Worm (Caenorhabditis elegans): ENCODE measurements around the gene inx-6.

inx-6 gene

DNA sequence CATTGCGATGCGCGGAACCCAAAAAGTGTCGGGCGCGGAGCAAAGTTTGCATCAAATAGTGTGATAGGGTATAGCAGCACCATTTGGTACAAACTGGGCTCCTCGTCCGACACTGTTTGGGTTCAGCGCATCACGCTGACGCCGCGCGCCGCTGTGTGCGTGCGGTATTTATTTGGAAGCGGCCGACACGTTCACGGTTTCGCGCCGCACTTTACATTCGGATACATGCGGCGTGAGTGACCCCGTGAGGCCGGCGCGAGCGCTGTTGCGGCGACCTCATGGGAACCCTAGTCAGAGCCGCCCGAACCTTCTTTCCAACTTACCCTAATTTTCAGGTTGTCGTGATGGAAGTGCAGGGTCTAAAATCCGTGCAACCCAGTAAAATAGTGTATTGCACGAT is 34.6 kb downstream of the inx-6 start:
- TF ChIP-seq rnt-1 (tag; optimal IDR thresholded peaks at IDR 0.05): no peak
- no peak for TF ChIP-seq fkh-10 (GFP tag; optimal IDR thresholded peaks at IDR 0.05)
- TF ChIP-seq ama-1 (optimal IDR thresholded peaks at IDR 0.05): no peak
- TF ChIP-seq ztf-4 (tag; optimal IDR thresholded peaks at IDR 0.05): no peak
- no peak for TF ChIP-seq nhr-76 (tag; optimal IDR thresholded peaks at IDR 0.05)
- TF ChIP-seq aha-1 (tag; optimal IDR thresholded peaks at IDR 0.05): no peak
- TF ChIP-seq ceh-88 (GFP tag; IDR thresholded peaks at IDR 0.05): no peak
- no peak for TF ChIP-seq nhr-237 (tag; optimal IDR thresholded peaks at IDR 0.05)
- no peak for TF ChIP-seq grh-1 (GFP tag; IDR thresholded peaks at IDR 0.05)
- no peak for TF ChIP-seq nhr-90 (tag; optimal IDR thresholded peaks at IDR 0.05; ENCODE audit: poor library complexity)
- TF ChIP-seq efl-3 (GFP tag; optimal IDR thresholded peaks at IDR 0.05): no peak
- no peak for TF ChIP-seq C16A3.4 (tag; optimal IDR thresholded peaks at IDR 0.05)

ce11 chrIV:12781804-12782449 is 35.5 kb downstream of the inx-6 start:
- TF ChIP-seq skn-1 (tag; optimal IDR thresholded peaks at IDR 0.05): no peak
- peak; percentile 51 for TF ChIP-seq snpc-4 (tag; optimal IDR thresholded peaks at IDR 0.05)

- no peak for TF ChIP-seq blmp-1 (tag; optimal IDR thresholded peaks at IDR 0.05)
- TF ChIP-seq nhr-19 (GFP tag; conservative IDR thresholded peaks at IDR 0.05): no peak
- no peak for TF ChIP-seq nhr-77 (tag; optimal IDR thresholded peaks at IDR 0.05)
- TF ChIP-seq grh-1 (GFP tag; IDR thresholded peaks at IDR 0.05): no peak
- TF ChIP-seq dsc-1 (tag; optimal IDR thresholded peaks at IDR 0.05): no peak
- no peak for TF ChIP-seq nhr-76 (tag; optimal IDR thresholded peaks at IDR 0.05)
- TF ChIP-seq tlp-1 (tag; optimal IDR thresholded peaks at IDR 0.05): no peak
- no peak for TF ChIP-seq nhr-11 (tag; optimal IDR thresholded peaks at IDR 0.05)
- TF ChIP-seq nhr-237 (tag; optimal IDR thresholded peaks at IDR 0.05): no peak
- no peak for TF ChIP-seq ceh-63 (GFP tag; optimal IDR thresholded peaks at IDR 0.05)
- no peak for TF ChIP-seq nhr-90 (tag; optimal IDR thresholded peaks at IDR 0.05; ENCODE audit: poor library complexity)
Measured at ce11 chrIV:12783165-12783564, 36.8 kb downstream of the inx-6 start.

DNA sequence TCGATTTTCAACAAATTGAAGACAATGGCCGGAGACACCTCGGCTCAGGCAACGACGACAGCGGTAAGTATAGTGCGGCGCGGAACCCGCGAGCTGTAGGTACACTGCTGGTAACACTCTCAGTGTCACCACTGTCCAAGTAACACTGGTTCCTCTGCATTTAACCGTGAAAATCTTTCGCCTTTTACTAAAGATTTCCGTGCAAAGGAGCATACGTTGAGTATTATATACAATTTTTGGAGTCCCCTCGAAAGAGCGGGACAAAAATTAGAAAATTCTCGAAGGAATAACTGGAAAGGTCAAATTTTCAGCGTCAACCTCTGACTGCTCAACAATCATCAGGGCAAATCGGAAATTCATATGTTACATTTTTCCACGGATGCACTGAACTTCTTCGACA is 39.6 kb downstream of the inx-6 start:
- TF ChIP-seq snpc-4 (tag; optimal IDR thresholded peaks at IDR 0.05) (peak; percentile 71), ceh-63 (GFP tag; optimal IDR thresholded peaks at IDR 0.05) (no peak), lin-15B (tag; optimal IDR thresholded peaks at IDR 0.05) (no peak), fkh-4 (tag; optimal IDR thresholded peaks at IDR 0.05; ENCODE audit: borderline replicate concordance) (no peak), isw-1 (GFP tag; IDR thresholded peaks at IDR 0.05) (no peak)

DNA sequence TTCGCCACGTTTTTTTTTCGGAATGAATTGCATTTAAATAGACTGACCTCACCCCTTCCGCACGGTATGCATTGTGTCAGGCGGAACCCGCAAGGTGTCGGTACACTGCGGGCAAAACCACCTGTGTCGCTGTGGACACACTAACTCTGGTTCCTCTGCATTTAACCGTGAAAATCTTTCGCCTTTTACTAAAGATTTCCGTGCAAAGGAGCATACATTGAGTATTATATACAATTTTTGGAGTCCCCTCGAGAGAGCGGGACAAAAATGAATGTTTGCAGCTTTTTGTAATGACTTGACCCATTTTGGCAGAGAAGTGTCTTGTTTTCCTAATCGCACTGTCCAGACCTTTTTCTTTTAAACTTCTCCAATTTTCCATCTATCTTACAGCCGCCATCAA is 40.6 kb downstream of the inx-6 start:
- TF ChIP-seq nhr-19 (GFP tag; conservative IDR thresholded peaks at IDR 0.05) (peak; percentile 29; the same call in 1 of the 2 replicates), snpc-4 (tag; optimal IDR thresholded peaks at IDR 0.05) (peak; percentile 77), elt-2 (tag; optimal IDR thresholded peaks at IDR 0.05) (peak; percentile 10), nhr-47 (tag; optimal IDR thresholded peaks at IDR 0.05) (peak; percentile 33), efl-1 (optimal IDR thresholded peaks at IDR 0.05) (peak in 1 of 2 experiments; percentile 1), efl-1 (GFP tag; optimal IDR thresholded peaks at IDR 0.05 in 1 of 2) (peak in 1 of 2 experiments; percentile 32), nhr-71 (tag; optimal IDR thresholded peaks at IDR 0.05) (peak; percentile 21), snu-23 (GFP tag; optimal IDR thresholded peaks at IDR 0.05) (peak; percentile 0), nhr-90 (tag; optimal IDR thresholded peaks at IDR 0.05; ENCODE audit: poor library complexity) (peak; percentile 45), nhr-85 (tag) (peak; percentile 50)

- TF ChIP-seq dsc-1 (tag; optimal IDR thresholded peaks at IDR 0.05): no peak
- no peak for TF ChIP-seq unc-86 (tag; optimal IDR thresholded peaks at IDR 0.05)
- no peak for TF ChIP-seq aha-1 (tag; optimal IDR thresholded peaks at IDR 0.05)
- no peak for TF ChIP-seq efl-1 (optimal IDR thresholded peaks at IDR 0.05)
- peak in 1 of 2 experiments; percentile 18 for TF ChIP-seq efl-1 (GFP tag; optimal IDR thresholded peaks at IDR 0.05 in 1 of 2)
- TF ChIP-seq nhr-84 (tag; optimal IDR thresholded peaks at IDR 0.05): no peak
Measured at ce11 chrIV:12789088-12789487, 42.7 kb downstream of the inx-6 start, which contains the start of gene F07C6.3. Gene F07C6.3, plus strand, starts transcription at chrIV:12789235.

Measured in whole organism, L1 larva.